Fruit fly (Drosophila melanogaster) whole organism, embryonic: ENCODE measurements around the gene scny.

Source experiments
- Antp ChIP-seq: fragments of 200-800 bp; sonication (Bioruptor generic); optimal IDR thresholded peaks from 3 replicates; lab custom pipeline; 2016; ENCODE audit warnings: missing biosample characterization, missing genetic modification characterization
- CG10267 ChIP-seq: fragments of 200-800 bp; sonication (Bioruptor generic); optimal IDR thresholded peaks from 2 replicates; lab custom pipeline; 2018; ENCODE audit warnings: missing biosample characterization, mild to moderate bottlenecking, missing genetic modification characterization, moderate library complexity
- CG14014 ChIP-seq: fragments of 200-800 bp; sonication (Bioruptor generic); IDR thresholded peaks from 2 replicates; pipeline ENCODE4 v1.3.6; 2022; ENCODE audit warnings: missing biosample characterization, missing genetic modification characterization
- CG15601 ChIP-seq: fragments of 200-800 bp; sonication (Bioruptor generic); optimal IDR thresholded peaks from 3 replicates; lab custom pipeline; 2019; ENCODE audit warnings: missing biosample characterization, mild to moderate bottlenecking, missing genetic modification characterization, moderate library complexity
- CG1603 ChIP-seq: fragments of 200-800 bp; sonication (Bioruptor generic); optimal IDR thresholded peaks from 2 replicates; lab custom pipeline; 2019; ENCODE audit warnings: missing biosample characterization, mild to moderate bottlenecking, missing genetic modification characterization, moderate library complexity
- CG17186 ChIP-seq: fragments of 200-800 bp; sonication (Bioruptor generic); optimal IDR thresholded peaks from 3 replicates; lab custom pipeline; 2017; ENCODE audit warnings: missing biosample characterization, missing genetic modification reagents, missing genetic modification characterization
- CG17612 ChIP-seq: fragments of 200-800 bp; sonication (Bioruptor generic); IDR thresholded peaks from 2 replicates; pipeline ENCODE4 v1.3.6; 2022; ENCODE audit warnings: missing biosample characterization, missing genetic modification characterization
- CG31365 ChIP-seq: fragments of 200-800 bp; sonication (Bioruptor generic); optimal IDR thresholded peaks from 2 replicates; lab custom pipeline; 2018; ENCODE audit warnings: missing biosample characterization, mild to moderate bottlenecking, missing genetic modification characterization
- CG34422 ChIP-seq: fragments of 200-800 bp; sonication (Bioruptor generic); IDR thresholded peaks from 3 replicates; pipeline ENCODE4 v1.3.6; 2022; ENCODE audit warnings: missing biosample characterization, missing genetic modification characterization
- CG3847 ChIP-seq: fragments of 200-800 bp; sonication (Bioruptor generic); IDR thresholded peaks from 2 replicates; pipeline ENCODE4 v1.3.6; 2022; ENCODE audit warnings: missing biosample characterization, missing genetic modification characterization
- CG4854 ChIP-seq: fragments of 200-800 bp; sonication (Bioruptor generic); optimal IDR thresholded peaks from 2 replicates; lab custom pipeline; 2016; ENCODE audit warnings: missing biosample characterization, missing genetic modification characterization, inconsistent platforms
- CG5180 ChIP-seq: fragments of 200-800 bp; sonication (Bioruptor generic); optimal IDR thresholded peaks from 3 replicates; lab custom pipeline; 2017; ENCODE audit warnings: missing biosample characterization, missing genetic modification characterization, mild to moderate bottlenecking, moderate library complexity, missing genetic modification reagents
- CG9876 ChIP-seq: fragments of 200-800 bp; sonication (Bioruptor generic); optimal IDR thresholded peaks from 2 replicates; lab custom pipeline; 2016; ENCODE audit warnings: missing biosample characterization, missing genetic modification characterization
- D ChIP-seq, 2 experiments: fragments of 200-800 bp in 1 of 2; fragments of >200 bp in 1 of 2; sonication (Bioruptor generic) in 1 of 2; optimal IDR thresholded peaks; 2 replicates in 1 of 2; 3 replicates in 1 of 2; lab custom pipeline; 2017; ENCODE audit warnings: mild to moderate bottlenecking in 1 of 2, missing biosample characterization in 1 of 2, missing genetic modification characterization in 1 of 2, missing genetic modification reagents in 1 of 2
- Dfd ChIP-seq, 2 experiments: fragments of >200 bp; optimal IDR thresholded peaks; 2 replicates each; lab custom pipeline; 2017; ENCODE audit warnings: missing biosample characterization in 2 of 2, missing genetic modification characterization in 2 of 2
- Doc3 ChIP-seq: fragments of 200-800 bp; sonication (Bioruptor generic); IDR thresholded peaks from 3 replicates; pipeline ENCODE4 v1.3.6; 2022; ENCODE audit warnings: missing biosample characterization, missing genetic modification characterization; ENCODE audit not compliant: partially characterized antibody
- Dp ChIP-seq: fragments of 200-800 bp; sonication (Bioruptor generic); optimal IDR thresholded peaks from 2 replicates; lab custom pipeline; 2018; ENCODE audit warnings: missing biosample characterization, mild to moderate bottlenecking, missing genetic modification characterization, moderate library complexity
- E2f2 ChIP-seq: fragments of 200-800 bp; sonication (Bioruptor generic); IDR thresholded peaks from 2 replicates; pipeline ENCODE4 v1.3.6; 2022; ENCODE audit warnings: missing biosample characterization, missing genetic modification characterization
- Fer2 ChIP-seq: fragments of 200-800 bp; sonication (Bioruptor generic); optimal IDR thresholded peaks from 2 replicates; lab custom pipeline; 2018; ENCODE audit warnings: missing biosample characterization, mild to moderate bottlenecking, missing genetic modification characterization, moderate library complexity
- GATAe ChIP-seq: fragments of 200-800 bp; sonication (Bioruptor generic); conservative IDR thresholded peaks from 2 replicates; pipeline ENCODE4 v1.3.6; 2022; ENCODE audit warnings: missing biosample characterization, missing genetic modification characterization
- Hsf ChIP-seq: fragments of 200-800 bp; sonication (Bioruptor generic); optimal IDR thresholded peaks from 3 replicates; lab custom pipeline; 2016; ENCODE audit warnings: missing biosample characterization, missing genetic modification characterization
- MESR4 ChIP-seq: fragments of 200-800 bp; sonication (Bioruptor generic); optimal IDR thresholded peaks from 2 replicates; lab custom pipeline; 2018; ENCODE audit warnings: missing biosample characterization, mild to moderate bottlenecking, missing genetic modification characterization, moderate library complexity
- Nf-YB ChIP-seq: fragments of 200-800 bp; sonication (Bioruptor generic); optimal IDR thresholded peaks from 3 replicates; lab custom pipeline; 2019; ENCODE audit warnings: missing biosample characterization, mild to moderate bottlenecking, missing genetic modification characterization, moderate library complexity
- Oli ChIP-seq: fragments of 200-800 bp; sonication (Bioruptor generic); optimal IDR thresholded peaks from 2 replicates; lab custom pipeline; 2018; ENCODE audit warnings: missing biosample characterization, mild to moderate bottlenecking, missing genetic modification characterization, moderate library complexity
- Pdp1 ChIP-seq, 2 experiments: fragments of 200-800 bp; sonication (Bioruptor generic); optimal IDR thresholded peaks; 3 replicates each; lab custom pipeline; 2016; ENCODE audit warnings: missing biosample characterization in 2 of 2, missing genetic modification characterization in 2 of 2, mild to moderate bottlenecking in 1 of 2, moderate library complexity in 1 of 2
- abd-A ChIP-seq: fragments of 200-800 bp; sonication (Bioruptor generic); optimal IDR thresholded peaks from 3 replicates; lab custom pipeline; 2019; ENCODE audit warnings: missing biosample characterization, mild to moderate bottlenecking, missing genetic modification characterization, moderate library complexity
- ara ChIP-seq: fragments of 200-800 bp; sonication (Bioruptor generic); IDR thresholded peaks from 2 replicates; pipeline ENCODE4 v1.3.6; 2022; ENCODE audit warnings: missing biosample characterization, missing genetic modification characterization
- ase ChIP-seq: fragments of 200-800 bp; sonication (Bioruptor generic); IDR thresholded peaks from 3 replicates; pipeline ENCODE4 v1.3.6; 2022; ENCODE audit warnings: missing biosample characterization, missing genetic modification characterization
- bowl ChIP-seq: fragments of 200-800 bp; sonication (Bioruptor generic); IDR thresholded peaks from 2 replicates; pipeline ENCODE4 v1.3.6; 2022; ENCODE audit warnings: missing biosample characterization, missing genetic modification characterization
- crc ChIP-seq: fragments of 200-800 bp; sonication (Bioruptor generic); optimal IDR thresholded peaks from 2 replicates; lab custom pipeline; 2016; ENCODE audit warnings: missing biosample characterization, missing genetic modification characterization
- en ChIP-seq: fragments of 200-800 bp; sonication (Bioruptor generic); optimal IDR thresholded peaks from 2 replicates; lab custom pipeline; 2016; ENCODE audit warnings: missing biosample characterization, missing genetic modification characterization
- ewg ChIP-seq: fragments of 200-800 bp; sonication (Bioruptor generic); optimal IDR thresholded peaks from 3 replicates; lab custom pipeline; 2017; ENCODE audit warnings: mild to moderate bottlenecking, missing biosample characterization, missing genetic modification reagents, missing genetic modification characterization
- fd102C ChIP-seq: fragments of 200-800 bp; sonication (Bioruptor generic); optimal IDR thresholded peaks from 2 replicates; lab custom pipeline; 2018; ENCODE audit warnings: missing biosample characterization, mild to moderate bottlenecking, missing genetic modification characterization, moderate library complexity
- ftz-f1 ChIP-seq: fragments of 200-800 bp; sonication (Bioruptor generic); optimal IDR thresholded peaks from 2 replicates; lab custom pipeline; 2016; ENCODE audit warnings: missing biosample characterization, missing genetic modification characterization
- gcm ChIP-seq: fragments of 200-800 bp; sonication (Bioruptor generic); optimal IDR thresholded peaks from 2 replicates; lab custom pipeline; 2019; ENCODE audit warnings: missing biosample characterization, mild to moderate bottlenecking, missing genetic modification characterization, moderate library complexity
- hbn ChIP-seq: fragments of 200-800 bp; sonication (Bioruptor generic); IDR thresholded peaks from 2 replicates; pipeline ENCODE4 v1.3.6; 2022; ENCODE audit warnings: missing biosample characterization, missing genetic modification characterization; ENCODE audit not compliant: partially characterized antibody
- hkb ChIP-seq, 2 experiments: fragments of 200-800 bp in 1 of 2; fragments of >200 bp in 1 of 2; sonication (Bioruptor generic) in 1 of 2; IDR thresholded peaks in 1 of 2; optimal IDR thresholded peaks in 1 of 2; 2 replicates each; pipeline versions ENCODE4 v1.3.6 to Lab custom; 2017 to 2022; ENCODE audit warnings: missing biosample characterization in 1 of 2, missing genetic modification characterization in 1 of 2
- insv ChIP-seq, 2 experiments: fragments of 200-800 bp; sonication (Bioruptor generic); optimal IDR thresholded peaks; 3 replicates each; lab custom pipeline; 2016 to 2018; ENCODE audit warnings: missing biosample characterization in 2 of 2, missing genetic modification characterization in 2 of 2
- kay ChIP-seq: fragments of 200-800 bp; sonication (Bioruptor generic); optimal IDR thresholded peaks from 2 replicates; lab custom pipeline; 2016; ENCODE audit warnings: missing biosample characterization, missing genetic modification characterization
- lab ChIP-seq: fragments of 200-800 bp; sonication (Bioruptor generic); optimal IDR thresholded peaks from 3 replicates; lab custom pipeline; 2017; ENCODE audit warnings: missing biosample characterization, missing genetic modification characterization, mild to moderate bottlenecking, moderate library complexity, missing genetic modification reagents
- lbe ChIP-seq: fragments of 200-800 bp; sonication (Bioruptor generic); optimal IDR thresholded peaks from 2 replicates; lab custom pipeline; 2016; ENCODE audit warnings: missing biosample characterization, mild to moderate bottlenecking, missing genetic modification characterization
- maf-S ChIP-seq: fragments of 200-800 bp; sonication (Bioruptor generic); optimal IDR thresholded peaks from 2 replicates; lab custom pipeline; 2016; ENCODE audit warnings: missing biosample characterization, missing genetic modification characterization
- oc ChIP-seq: fragments of 200-800 bp; sonication (Bioruptor generic); optimal IDR thresholded peaks from 2 replicates; lab custom pipeline; 2018; ENCODE audit warnings: missing biosample characterization, mild to moderate bottlenecking, missing genetic modification characterization, moderate library complexity
- otp ChIP-seq: fragments of 200-800 bp; sonication (Bioruptor generic); IDR thresholded peaks from 3 replicates; pipeline ENCODE4, ENCODE4 v1.3.6; 2022; ENCODE audit warnings: missing biosample characterization, missing genetic modification characterization
- pan ChIP-seq, 4 experiments: fragments of >200 bp in 3 of 4; fragments of 200-800 bp in 1 of 4; sonication (Bioruptor generic) in 1 of 4; optimal IDR thresholded peaks in 3 of 4; IDR thresholded peaks in 1 of 4; 2 replicates each; pipeline versions ENCODE4 v1.3.6 to Lab custom; 2017 to 2022; ENCODE audit warnings: missing biosample characterization in 2 of 4, missing genetic modification characterization in 2 of 4, mixed read lengths in 1 of 4
- sob ChIP-seq: fragments of 200-800 bp; sonication (Bioruptor generic); IDR thresholded peaks from 2 replicates; pipeline ENCODE4 v1.3.6; 2022; ENCODE audit warnings: missing biosample characterization, missing genetic modification characterization
- unc-4 ChIP-seq: fragments of 200-800 bp; sonication (Bioruptor generic); IDR thresholded peaks from 2 replicates; pipeline ENCODE4 v1.3.6; 2022; ENCODE audit warnings: missing biosample characterization, missing genetic modification characterization; ENCODE audit not compliant: partially characterized antibody
- zfh2 ChIP-seq: fragments of 200-800 bp; sonication (Bioruptor generic); optimal IDR thresholded peaks from 2 replicates; lab custom pipeline; 2016; ENCODE audit warnings: missing biosample characterization, missing genetic modification characterization

scny gene

DNA sequence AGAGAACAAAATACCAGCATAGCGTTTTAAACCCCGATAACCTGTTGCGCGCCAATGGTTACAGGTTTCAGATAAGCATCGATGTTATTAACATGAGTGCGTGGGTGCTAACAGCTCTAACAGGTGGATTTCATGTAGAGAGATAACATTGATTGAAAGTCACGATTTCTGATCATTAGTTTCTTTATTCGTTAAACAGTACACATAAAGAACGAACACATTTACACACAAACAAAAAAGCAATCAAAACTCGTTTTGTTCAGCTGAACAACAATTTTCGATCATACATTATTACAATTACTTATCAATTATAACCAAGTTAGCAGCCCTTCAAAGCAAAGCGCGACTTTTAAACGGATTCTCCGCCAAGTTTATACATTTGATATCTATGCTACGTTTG, 20.9 kb downstream of the scny start (continued):
- TF ChIP-seq CG1603 (peak; percentile 71), Hsf (peak; percentile 8), E2f2 (peak; percentile 95), insv (GFP tag; optimal IDR thresholded peaks at IDR 0.05; lab: Kevin White, UChicago) (no peak), Dfd (GFP tag; optimal IDR thresholded peaks at IDR 0.05; lab: Kevin White, UChicago) (no peak), otp (GFP tag; lab: Robert Waterston, UW) (no peak), en (GFP tag; lab: Kevin White, UChicago) (no peak), zfh2 (GFP tag; lab: Kevin White, UChicago) (peak; percentile 38), lab (no peak), D (optimal IDR thresholded peaks at IDR 0.05; lab: Kevin White, UChicago) (no peak), D (GFP tag; optimal IDR thresholded peaks at IDR 0.05; lab: Kevin White, UChicago) (no peak), GATAe (GFP tag; lab: Robert Waterston, UW) (no peak), sob (GFP tag; lab: Robert Waterston, UW) (peak; percentile 6; the same call in 1 of the 2 replicates), CG34422 (GFP tag; lab: Robert Waterston, UW) (no peak), CG4854 (peak; percentile 16), CG5180 (GFP tag; lab: Kevin White, UChicago) (no peak), Pdp1 (GFP tag; optimal IDR thresholded peaks at IDR 0.05; lab: Kevin White, UChicago) (peak; percentile 31 to 43), maf-S (peak; percentile 10), ewg (GFP tag; lab: Kevin White, UChicago) (no peak), hbn (no peak), CG17612 (no peak), ara (GFP tag; lab: Robert Waterston, UW) (no peak), Oli (tag; lab: Kevin White, UChicago) (no peak), Fer2 (tag; lab: Kevin White, UChicago) (no peak), bowl (no peak), Doc3 (0 out of 3 replicates have a peak, but pooled peaks have one; percentile 17), unc-4 (GFP tag; lab: Robert Waterston, UW) (0 out of 2 replicates have a peak, but pooled peaks have one; percentile 26), CG31365 (tag; lab: Kevin White, UChicago) (no peak), CG9876 (GFP tag; lab: Kevin White, UChicago) (no peak), crc (GFP tag; lab: Kevin White, UChicago) (peak; percentile 4), lbe (peak; percentile 66), oc (tag; lab: Kevin White, UChicago) (no peak), fd102C (no peak), gcm (GFP tag; lab: Kevin White, UChicago) (peak; percentile 1), CG14014 (GFP tag; lab: Robert Waterston, UW) (no peak), CG15601 (peak; percentile 63), hkb (optimal IDR thresholded peaks at IDR 0.05; lab: Kevin White, UChicago) (no peak), hkb (GFP tag; IDR thresholded peaks at IDR 0.05; lab: Robert Waterston, UW) (peak; percentile 66), CG10267 (tag; lab: Kevin White, UChicago) (peak; percentile 42), MESR4 (GFP tag; lab: Kevin White, UChicago) (no peak), CG3847 (no peak), CG17186 (GFP tag; lab: Kevin White, UChicago) (peak; percentile 37), Antp (GFP tag; lab: Kevin White, UChicago) (peak; percentile 2), Dp (peak; percentile 93), ase (GFP tag; lab: Robert Waterston, UW) (no peak), pan (optimal IDR thresholded peaks at IDR 0.05; lab: Kevin White, UChicago) (no peak), pan (GFP tag; optimal IDR thresholded peaks at IDR 0.05 in 1 of 2, IDR thresholded peaks at IDR 0.05 in 1 of 2) (peak in 1 of 2 experiments; percentile 36), ftz-f1 (GFP tag; lab: Kevin White, UChicago) (no peak), kay (GFP tag; lab: Kevin White, UChicago) (peak; percentile 17), abd-A (tag; lab: Kevin White, UChicago) (no peak), Nf-YB (GFP tag; lab: Kevin White, UChicago) (no peak)
